Worm (Caenorhabditis elegans) whole organism, midembryonic: ENCODE results near the gene F18E3.13.

ENCODE experiments used
- T22C8.4 ChIP-seq: fragments of 200-800 bp; sonication (Bioruptor generic); IDR thresholded peaks from 2 replicates; pipeline ENCODE4 v1.3.6; 2022; ENCODE audit warnings: missing genetic modification characterization, missing compliant biosample characterization
- cog-1 ChIP-seq: sonication (generic microtip); optimal IDR thresholded peaks from 2 replicates; lab custom pipeline; 2016; ENCODE audit warnings: missing genetic modification characterization, missing compliant biosample characterization
- flt-1 ChIP-seq: fragments of 200-800 bp; sonication (Bioruptor generic); IDR thresholded peaks from 2 replicates; pipeline ENCODE4 v1.3.6; 2022; ENCODE audit warnings: missing genetic modification characterization, missing compliant biosample characterization
- klf-2 ChIP-seq: fragments of 200-800 bp; sonication (Bioruptor generic); conservative IDR thresholded peaks from 2 replicates; pipeline ENCODE4 v1.3.6; 2022; ENCODE audit warnings: missing genetic modification reagents, missing genetic modification characterization, missing compliant biosample characterization
- med-1 ChIP-seq: sonication (generic microtip); optimal IDR thresholded peaks from 2 replicates; lab custom pipeline; 2017; ENCODE audit warnings: missing genetic modification characterization, mild to moderate bottlenecking, missing compliant biosample characterization, antibody characterized with exemption, missing genetic modification reagents; ENCODE audit not compliant: insufficient read depth
- ref-1 ChIP-seq: fragments of 200-800 bp; sonication (Bioruptor generic); conservative IDR thresholded peaks from 2 replicates; pipeline ENCODE4 v1.3.6; 2022; ENCODE audit warnings: missing genetic modification reagents, missing genetic modification characterization, missing compliant biosample characterization
- tab-1 ChIP-seq: fragments of 200-800 bp; sonication (Bioruptor generic); IDR thresholded peaks from 2 replicates; pipeline ENCODE4 v1.3.6; 2022; ENCODE audit warnings: missing genetic modification characterization, missing compliant biosample characterization
- ztf-23 ChIP-seq: fragments of 200-800 bp; sonication (Bioruptor generic); IDR thresholded peaks from 2 replicates; pipeline ENCODE4 v1.3.6; 2022; ENCODE audit warnings: missing genetic modification reagents, missing genetic modification characterization, missing compliant biosample characterization
- ztf-29 ChIP-seq: fragments of 200-800 bp; sonication (Bioruptor generic); IDR thresholded peaks from 2 replicates; pipeline ENCODE4 v1.3.6; 2022; ENCODE audit warnings: missing genetic modification reagents, missing genetic modification characterization, missing compliant biosample characterization

F18E3.13 gene

ce11 chrV:7414909-7415308, 1.1 kb upstream of the F18E3.13 start, which contains the start of gene F18E3.12:
F18E3.12 (plus strand) TSS chrV:7414985.
- TF ChIP-seq klf-2 (GFP tag; lab: Robert Waterston, UW) (no peak), flt-1 (GFP tag; lab: Robert Waterston, UW) (no peak), ref-1 (GFP tag; lab: Robert Waterston, UW) (no peak), tab-1 (GFP tag; lab: Robert Waterston, UW) (no peak), T22C8.4 (GFP tag; lab: Robert Waterston, UW) (no peak), cog-1 (tag; lab: Kevin White, UChicago) (no peak), ztf-29 (GFP tag; lab: Robert Waterston, UW) (no peak), med-1 (GFP tag; lab: Kevin White, UChicago) (no peak), ztf-23 (GFP tag; lab: Robert Waterston, UW) (no peak)

- no peak for TF ChIP-seq med-1 (GFP tag; lab: Kevin White, UChicago)
- no peak for TF ChIP-seq klf-2 (GFP tag; lab: Robert Waterston, UW)
- TF ChIP-seq cog-1 (tag; lab: Kevin White, UChicago), result no peak
- no peak for TF ChIP-seq ztf-23 (GFP tag; lab: Robert Waterston, UW)
- TF ChIP-seq tab-1 (GFP tag; lab: Robert Waterston, UW), result no peak
Observed at ce11 chrV:7416569-7416968, 605 bp downstream of the F18E3.13 start.

ce11 chrV:7417018-7417716, 1.2 kb downstream of the F18E3.13 start, which contains the start of gene srw-67:
srw-67 (plus strand) TSS chrV:7417660.
- TF ChIP-seq ztf-29 (GFP tag; lab: Robert Waterston, UW) (no peak), ref-1 (GFP tag; lab: Robert Waterston, UW) (no peak), med-1 (GFP tag; lab: Kevin White, UChicago) (no peak), ztf-23 (GFP tag; lab: Robert Waterston, UW) (no peak), flt-1 (GFP tag; lab: Robert Waterston, UW) (no peak), tab-1 (GFP tag; lab: Robert Waterston, UW) (no peak), cog-1 (tag; lab: Kevin White, UChicago) (no peak)

ce11 chrV:7420162-7420561, 4.2 kb downstream of the F18E3.13 start, which contains the start of gene srxa-4:
srxa-4 (plus strand) TSS chrV:7420462.
- TF ChIP-seq ref-1 (GFP tag; lab: Robert Waterston, UW) (no peak), ztf-29 (GFP tag; lab: Robert Waterston, UW) (no peak), ztf-23 (GFP tag; lab: Robert Waterston, UW) (no peak), tab-1 (GFP tag; lab: Robert Waterston, UW) (no peak), med-1 (GFP tag; lab: Kevin White, UChicago) (no peak), flt-1 (GFP tag; lab: Robert Waterston, UW) (no peak), klf-2 (GFP tag; lab: Robert Waterston, UW) (no peak), T22C8.4 (GFP tag; lab: Robert Waterston, UW) (no peak), cog-1 (tag; lab: Kevin White, UChicago) (no peak)

- TF ChIP-seq T22C8.4 (GFP tag; lab: Robert Waterston, UW), result no peak
- TF ChIP-seq ref-1 (GFP tag; lab: Robert Waterston, UW), result no peak
- no peak for TF ChIP-seq tab-1 (GFP tag; lab: Robert Waterston, UW)
- no peak for TF ChIP-seq cog-1 (tag; lab: Kevin White, UChicago)
- TF ChIP-seq klf-2 (GFP tag; lab: Robert Waterston, UW), result no peak
- no peak for TF ChIP-seq med-1 (GFP tag; lab: Kevin White, UChicago)
- TF ChIP-seq ztf-29 (GFP tag; lab: Robert Waterston, UW), result no peak
- no peak for TF ChIP-seq flt-1 (GFP tag; lab: Robert Waterston, UW)
- no peak for TF ChIP-seq ztf-23 (GFP tag; lab: Robert Waterston, UW)
Observed at ce11 chrV:7424336-7424735, 8.4 kb downstream of the F18E3.13 start, which contains the start of gene F18E3.10. F18E3.10 (minus strand) TSS chrV:7424436.

ce11 chrV:7426594-7426993, 10.6 kb downstream of the F18E3.13 start, which contains the start of gene srw-68:
srw-68 (minus strand) TSS chrV:7426694.
- TF ChIP-seq ref-1 (GFP tag; lab: Robert Waterston, UW), result no peak
- no peak for TF ChIP-seq cog-1 (tag; lab: Kevin White, UChicago)

ce11 chrV:7428880-7429279, 12.9 kb downstream of the F18E3.13 start, which contains the start of gene srw-69:
srw-69 (minus strand) TSS chrV:7428980.
- TF ChIP-seq klf-2 (GFP tag; lab: Robert Waterston, UW) (no peak), ztf-23 (GFP tag; lab: Robert Waterston, UW) (no peak), med-1 (GFP tag; lab: Kevin White, UChicago) (no peak), tab-1 (GFP tag; lab: Robert Waterston, UW) (no peak), ztf-29 (GFP tag; lab: Robert Waterston, UW) (no peak), flt-1 (GFP tag; lab: Robert Waterston, UW) (no peak), cog-1 (tag; lab: Kevin White, UChicago) (no peak), T22C8.4 (GFP tag; lab: Robert Waterston, UW) (no peak), ref-1 (GFP tag; lab: Robert Waterston, UW) (no peak)

ce11 chrV:7431016-7431415, 15.1 kb downstream of the F18E3.13 start, which contains the start of gene srw-71:
srw-71 (minus strand) TSS chrV:7431116.
- TF ChIP-seq tab-1 (GFP tag; lab: Robert Waterston, UW) (no peak), T22C8.4 (GFP tag; lab: Robert Waterston, UW) (no peak), klf-2 (GFP tag; lab: Robert Waterston, UW) (no peak), flt-1 (GFP tag; lab: Robert Waterston, UW) (no peak), cog-1 (tag; lab: Kevin White, UChicago) (no peak), ztf-29 (GFP tag; lab: Robert Waterston, UW) (no peak), ztf-23 (GFP tag; lab: Robert Waterston, UW) (no peak), med-1 (GFP tag; lab: Kevin White, UChicago) (no peak), ref-1 (GFP tag; lab: Robert Waterston, UW) (no peak)
